Worm (Caenorhabditis elegans) whole organism, L2 larva: ENCODE measurements around the gene K09C8.9.

Experiments used
- ZK546.5 ChIP-seq: sonication (generic microtip); optimal IDR thresholded peaks from 2 replicates; lab custom pipeline; 2017; ENCODE audit warnings: missing biosample characterization, missing genetic modification characterization
- ama-1 ChIP-seq: fragments of 150-350 bp; optimal IDR thresholded peaks from 2 replicates; lab custom pipeline; 2018; ENCODE audit warnings: inconsistent platforms
- egl-27 ChIP-seq: sonication (generic microtip); optimal IDR thresholded peaks from 3 replicates; lab custom pipeline; 2017; ENCODE audit warnings: missing biosample characterization, missing genetic modification reagents, missing genetic modification characterization
- lin-13 ChIP-seq: fragments of 150-350 bp; optimal IDR thresholded peaks from 2 replicates; lab custom pipeline; 2014; ENCODE audit warnings: missing biosample characterization, missing genetic modification reagents, missing genetic modification characterization
- lsy-2 ChIP-seq, 2 experiments: fragments of 150-350 bp in 1 of 2; sonication (generic microtip) in 1 of 2; optimal IDR thresholded peaks; 2 replicates each; lab custom pipeline; 2014 to 2017; ENCODE audit warnings: missing biosample characterization in 2 of 2, missing genetic modification characterization in 2 of 2
- nhr-11 ChIP-seq: fragments of 150-350 bp; optimal IDR thresholded peaks from 2 replicates; lab custom pipeline; 2014; ENCODE audit warnings: missing biosample characterization, missing genetic modification characterization
- nhr-25 ChIP-seq: fragments of 150-350 bp; sonication (generic microtip); optimal IDR thresholded peaks from 3 replicates; lab custom pipeline; 2014; ENCODE audit warnings: missing biosample characterization, missing genetic modification characterization
- nhr-77 ChIP-seq: fragments of 150-350 bp; optimal IDR thresholded peaks from 2 replicates; lab custom pipeline; 2014; ENCODE audit warnings: missing biosample characterization, missing genetic modification characterization
- skn-1 ChIP-seq: sonication (generic microtip); optimal IDR thresholded peaks from 2 replicates; lab custom pipeline; 2017; ENCODE audit warnings: missing biosample characterization, missing genetic modification characterization
- snpc-4 ChIP-seq: fragments of 150-350 bp; optimal IDR thresholded peaks from 2 replicates; lab custom pipeline; 2014; ENCODE audit warnings: missing biosample characterization, missing genetic modification characterization
- unc-55 ChIP-seq: fragments of 150-350 bp; sonication (generic microtip); optimal IDR thresholded peaks from 3 replicates; lab custom pipeline; 2014; ENCODE audit warnings: missing biosample characterization, missing genetic modification reagents, missing genetic modification characterization

ce11 chrX:10967698-10968097 is at the start of gene K09C8.9:
- no peak for TF ChIP-seq nhr-77 (tag; lab: Kevin White, UChicago)
- no peak for TF ChIP-seq ama-1 (lab: Kevin White, UChicago)
- TF ChIP-seq ZK546.5, result no peak
- TF ChIP-seq nhr-25 (tag; lab: Kevin White, UChicago), result no peak
- TF ChIP-seq egl-27 (tag; lab: Kevin White, UChicago), result no peak
- TF ChIP-seq lsy-2 (tag; optimal IDR thresholded peaks at IDR 0.05; lab: Kevin White, UChicago), result no peak
- no peak for TF ChIP-seq snpc-4 (tag; lab: Kevin White, UChicago)
- no peak for TF ChIP-seq skn-1 (tag; lab: Kevin White, UChicago)
- TF ChIP-seq lin-13 (GFP tag; lab: Kevin White, UChicago), result no peak
- TF ChIP-seq unc-55 (GFP tag; lab: Kevin White, UChicago), result no peak
- TF ChIP-seq nhr-11 (tag; lab: Kevin White, UChicago), result no peak
